Worm (Caenorhabditis elegans): ENCODE results near the gene Y48A6B.8.
A peak's percentile ranks its signal among the peaks of the same experiment; 100 is the strongest.

ce11 chrIII:11007552-11008272 is 21.5 kb downstream of the Y48A6B.8 start, which contains the start of the genes fipr-17 and Y48A6B.3:
- TF ChIP-seq nhr-28 (tag; optimal IDR thresholded peaks at IDR 0.05) (no peak), snpc-4 (tag; optimal IDR thresholded peaks at IDR 0.05) (no peak), mab-5 (tag; optimal IDR thresholded peaks at IDR 0.05) (no peak), elt-1 (tag; optimal IDR thresholded peaks at IDR 0.05; ENCODE audit: borderline replicate concordance, insufficient read depth) (no peak), lin-13 (tag; optimal IDR thresholded peaks at IDR 0.05) (peak; percentile 71), hlh-1 (tag; optimal IDR thresholded peaks at IDR 0.05) (peak; percentile 3)

All from whole organism, mixed stage, embryonic.